Fruit fly (Drosophila melanogaster) whole organism, embryonic: Measurements from ENCODE around the gene Idi.

Experiments
- Aef1 ChIP-seq: fragments of 200-800 bp; sonication (Bioruptor generic); IDR thresholded peaks from 3 replicates; pipeline ENCODE4 v1.3.6; 2022; ENCODE audit warnings: missing biosample characterization, missing genetic modification characterization
- CG1024 ChIP-seq: fragments of 200-800 bp; sonication (Bioruptor generic); IDR thresholded peaks from 2 replicates; pipeline ENCODE4 v1.3.6; 2022; ENCODE audit warnings: missing biosample characterization, missing genetic modification characterization
- CG10431 ChIP-seq: fragments of 200-800 bp; sonication (Bioruptor generic); optimal IDR thresholded peaks from 3 replicates; lab custom pipeline; 2018; ENCODE audit warnings: missing biosample characterization, mild to moderate bottlenecking, missing genetic modification characterization
- CG10565 ChIP-seq: fragments of 200-800 bp; sonication (Bioruptor generic); optimal IDR thresholded peaks from 3 replicates; lab custom pipeline; 2016; ENCODE audit warnings: missing biosample characterization, mild to moderate bottlenecking, missing genetic modification characterization
- CG11560 ChIP-seq: fragments of 200-800 bp; sonication (Bioruptor generic); IDR thresholded peaks from 3 replicates; pipeline ENCODE4 v1.3.6; 2022; ENCODE audit warnings: missing biosample characterization, missing genetic modification characterization
- CG15514 ChIP-seq: fragments of 200-800 bp; sonication (Bioruptor generic); optimal IDR thresholded peaks from 3 replicates; lab custom pipeline; 2017; ENCODE audit warnings: missing biosample characterization, missing genetic modification characterization, mild to moderate bottlenecking, moderate library complexity, missing genetic modification reagents
- CG15601 ChIP-seq: fragments of 200-800 bp; sonication (Bioruptor generic); optimal IDR thresholded peaks from 3 replicates; lab custom pipeline; 2019; ENCODE audit warnings: missing biosample characterization, mild to moderate bottlenecking, missing genetic modification characterization, moderate library complexity
- CG16779 ChIP-seq: fragments of 200-800 bp; sonication (Bioruptor generic); IDR thresholded peaks from 2 replicates; pipeline ENCODE4 v1.3.6; 2022; ENCODE audit warnings: missing biosample characterization, missing genetic modification characterization
- CG17568 ChIP-seq: fragments of 200-800 bp; sonication (Bioruptor generic); optimal IDR thresholded peaks from 2 replicates; lab custom pipeline; 2018; ENCODE audit warnings: missing biosample characterization, mild to moderate bottlenecking, missing genetic modification characterization, moderate library complexity
- CG17802 ChIP-seq: fragments of 200-800 bp; sonication (Bioruptor generic); optimal IDR thresholded peaks from 2 replicates; lab custom pipeline; 2018; ENCODE audit warnings: missing biosample characterization, mild to moderate bottlenecking, missing genetic modification characterization, moderate library complexity
- CG2129 ChIP-seq: fragments of 200-800 bp; sonication (Bioruptor generic); IDR thresholded peaks from 2 replicates; pipeline ENCODE4 v1.3.6; 2022; ENCODE audit warnings: missing biosample characterization, missing genetic modification characterization; ENCODE audit not compliant: partially characterized antibody
- CG30020 ChIP-seq: fragments of 200-800 bp; optimal IDR thresholded peaks from 2 replicates; lab custom pipeline; 2019; ENCODE audit warnings: missing biosample characterization, mild to moderate bottlenecking, missing genetic modification characterization, moderate library complexity
- CG31441 ChIP-seq: fragments of 200-800 bp; sonication (Bioruptor generic); IDR thresholded peaks from 2 replicates; pipeline ENCODE4 v1.3.6; 2022; ENCODE audit warnings: missing biosample characterization, missing genetic modification characterization
- CG3726 ChIP-seq: fragments of 200-800 bp; sonication (Bioruptor generic); IDR thresholded peaks from 3 replicates; pipeline ENCODE4, ENCODE4 v1.3.6; 2022; ENCODE audit warnings: missing biosample characterization, missing genetic modification characterization
- CG4360 ChIP-seq: fragments of 200-800 bp; sonication (Bioruptor generic); IDR thresholded peaks from 2 replicates; pipeline ENCODE4 v1.3.6; 2022; ENCODE audit warnings: missing biosample characterization, missing genetic modification characterization
- CG6175 ChIP-seq: fragments of 200-800 bp; sonication (Bioruptor generic); IDR thresholded peaks from 3 replicates; pipeline ENCODE4 v1.3.6; 2022; ENCODE audit warnings: missing biosample characterization, missing genetic modification characterization
- CG7372 ChIP-seq: fragments of 200-800 bp; sonication (Bioruptor generic); IDR thresholded peaks from 2 replicates; pipeline ENCODE4 v1.3.6; 2022; ENCODE audit warnings: missing biosample characterization, missing genetic modification characterization
- CG8765 ChIP-seq: fragments of 200-800 bp; sonication (Bioruptor generic); IDR thresholded peaks from 2 replicates; pipeline ENCODE4 v1.3.6; 2022; ENCODE audit warnings: missing biosample characterization, missing genetic modification characterization
- CG9609 ChIP-seq: fragments of 200-800 bp; sonication (Bioruptor generic); optimal IDR thresholded peaks from 3 replicates; lab custom pipeline; 2016; ENCODE audit warnings: missing biosample characterization, missing genetic modification characterization
- CrebB ChIP-seq: fragments of 200-800 bp; sonication (Bioruptor generic); optimal IDR thresholded peaks from 3 replicates; lab custom pipeline; 2018; ENCODE audit warnings: missing biosample characterization, mild to moderate bottlenecking, missing genetic modification characterization
- Deaf1 ChIP-seq: fragments of 200-800 bp; optimal IDR thresholded peaks from 3 replicates; lab custom pipeline; 2019; ENCODE audit warnings: missing biosample characterization, mild to moderate bottlenecking, missing genetic modification characterization, moderate library complexity
- Dip2 ChIP-seq: fragments of 200-800 bp; sonication (Bioruptor generic); IDR thresholded peaks from 2 replicates; pipeline ENCODE4 v1.3.6; 2022; ENCODE audit warnings: missing biosample characterization, missing genetic modification characterization
- Eip74EF ChIP-seq, 2 experiments: fragments of 200-800 bp in 1 of 2; fragments of >200 bp in 1 of 2; sonication (Bioruptor generic) in 1 of 2; optimal IDR thresholded peaks; 2 replicates each; lab custom pipeline; 2017 to 2019; ENCODE audit warnings: missing biosample characterization in 2 of 2, missing genetic modification characterization in 2 of 2, mild to moderate bottlenecking in 1 of 2, moderate library complexity in 1 of 2
- Hmx ChIP-seq: fragments of 200-800 bp; sonication (Bioruptor generic); optimal IDR thresholded peaks from 2 replicates; lab custom pipeline; 2016; ENCODE audit warnings: missing biosample characterization, missing genetic modification characterization
- Mes4 ChIP-seq: fragments of 200-800 bp; sonication (Bioruptor generic); optimal IDR thresholded peaks from 2 replicates; lab custom pipeline; 2016; ENCODE audit warnings: missing biosample characterization, missing genetic modification characterization
- Myb ChIP-seq: fragments of 200-800 bp; sonication (Bioruptor generic); optimal IDR thresholded peaks from 2 replicates; lab custom pipeline; 2016; ENCODE audit warnings: missing biosample characterization, missing genetic modification characterization
- Optix ChIP-seq: fragments of 200-800 bp; sonication (Bioruptor generic); IDR thresholded peaks from 3 replicates; pipeline ENCODE4 v1.3.6; 2022; ENCODE audit warnings: missing biosample characterization, missing genetic modification characterization
- Scr ChIP-seq: fragments of 200-800 bp; sonication (Bioruptor generic); IDR thresholded peaks from 2 replicates; pipeline ENCODE4 v1.3.6; 2022; ENCODE audit warnings: missing biosample characterization, missing genetic modification characterization; ENCODE audit not compliant: partially characterized antibody
- Six4 ChIP-seq: fragments of 200-800 bp; sonication (Bioruptor generic); optimal IDR thresholded peaks from 2 replicates; lab custom pipeline; 2016; ENCODE audit warnings: missing biosample characterization, missing genetic modification characterization
- Trl ChIP-seq, 3 experiments: fragments of >200 bp in 2 of 3; fragments of 200-800 bp in 1 of 3; sonication (Bioruptor generic) in 1 of 3; optimal IDR thresholded peaks; 2 replicates in 1 of 3; 3 replicates in 2 of 3; lab custom pipeline; 2016 to 2017; ENCODE audit warnings: missing biosample characterization in 1 of 3, missing genetic modification characterization in 1 of 3
- ash1 ChIP-seq: fragments of 200-800 bp; sonication (Bioruptor generic); optimal IDR thresholded peaks from 2 replicates; lab custom pipeline; 2018; ENCODE audit warnings: missing biosample characterization, mild to moderate bottlenecking, missing genetic modification characterization
- cg ChIP-seq: fragments of 200-800 bp; sonication (Bioruptor generic); optimal IDR thresholded peaks from 3 replicates; lab custom pipeline; 2019; ENCODE audit warnings: missing biosample characterization, mild to moderate bottlenecking, missing genetic modification characterization, moderate library complexity
- chinmo ChIP-seq: fragments of 200-800 bp; sonication (Bioruptor generic); IDR thresholded peaks from 4 replicates; pipeline ENCODE4 v1.3.6; 2022; ENCODE audit warnings: missing biosample characterization, missing genetic modification characterization; ENCODE audit not compliant: partially characterized antibody
- corto ChIP-seq: fragments of 200-800 bp; sonication (Bioruptor generic); optimal IDR thresholded peaks from 2 replicates; lab custom pipeline; 2016; ENCODE audit warnings: missing biosample characterization, mild to moderate bottlenecking, missing genetic modification characterization, moderate library complexity
- da ChIP-seq: fragments of 200-800 bp; sonication (Bioruptor generic); optimal IDR thresholded peaks from 2 replicates; lab custom pipeline; 2016; ENCODE audit warnings: missing biosample characterization, missing genetic modification characterization
- fd64A ChIP-seq: fragments of 200-800 bp; sonication (Bioruptor generic); optimal IDR thresholded peaks from 3 replicates; lab custom pipeline; 2018; ENCODE audit warnings: missing biosample characterization, mild to moderate bottlenecking, missing genetic modification characterization
- ftz-f1 ChIP-seq: fragments of 200-800 bp; sonication (Bioruptor generic); optimal IDR thresholded peaks from 2 replicates; lab custom pipeline; 2016; ENCODE audit warnings: missing biosample characterization, missing genetic modification characterization
- gem ChIP-seq: fragments of 200-800 bp; sonication (Bioruptor generic); optimal IDR thresholded peaks from 2 replicates; lab custom pipeline; 2019; ENCODE audit warnings: missing biosample characterization, mild to moderate bottlenecking, missing genetic modification characterization, moderate library complexity
- gfzf ChIP-seq: fragments of 200-800 bp; sonication (Bioruptor generic); optimal IDR thresholded peaks from 2 replicates; lab custom pipeline; 2016; ENCODE audit warnings: missing biosample characterization, mild to moderate bottlenecking, missing genetic modification characterization, moderate library complexity
- grn ChIP-seq: fragments of 200-800 bp; sonication (Bioruptor generic); optimal IDR thresholded peaks from 3 replicates; lab custom pipeline; 2017; ENCODE audit warnings: missing biosample characterization, missing genetic modification characterization
- jigr1 ChIP-seq: fragments of 200-800 bp; sonication (Bioruptor generic); IDR thresholded peaks from 3 replicates; pipeline ENCODE4 v1.3.6; 2022; ENCODE audit warnings: missing biosample characterization, missing genetic modification characterization
- kay ChIP-seq: fragments of 200-800 bp; sonication (Bioruptor generic); optimal IDR thresholded peaks from 2 replicates; lab custom pipeline; 2016; ENCODE audit warnings: missing biosample characterization, missing genetic modification characterization
- lola ChIP-seq, 3 experiments: fragments of >200 bp in 2 of 3; fragments of 200-800 bp in 1 of 3; sonication (Bioruptor generic) in 1 of 3; optimal IDR thresholded peaks; 2 replicates each; lab custom pipeline; 2017 to 2019; ENCODE audit warnings: missing biosample characterization in 3 of 3, missing genetic modification characterization in 3 of 3, mild to moderate bottlenecking in 1 of 3, moderate library complexity in 1 of 3
- mirr ChIP-seq: fragments of 200-800 bp; sonication (Bioruptor generic); optimal IDR thresholded peaks from 3 replicates; lab custom pipeline; 2018; ENCODE audit warnings: missing biosample characterization, mild to moderate bottlenecking, missing genetic modification characterization
- pros ChIP-seq: fragments of 200-800 bp; sonication (Bioruptor generic); optimal IDR thresholded peaks from 3 replicates; lab custom pipeline; 2019; ENCODE audit warnings: missing biosample characterization, mild to moderate bottlenecking, missing genetic modification characterization, moderate library complexity
- pzg ChIP-seq: fragments of 200-800 bp; sonication (Bioruptor generic); optimal IDR thresholded peaks from 3 replicates; lab custom pipeline; 2018; ENCODE audit warnings: missing biosample characterization, mild to moderate bottlenecking, missing genetic modification characterization, moderate library complexity
- sd ChIP-seq: fragments of 200-800 bp; sonication (Bioruptor generic); optimal IDR thresholded peaks from 3 replicates; lab custom pipeline; 2018; ENCODE audit warnings: missing biosample characterization, mild to moderate bottlenecking, missing genetic modification characterization, moderate library complexity
- sisA ChIP-seq: fragments of 200-800 bp; sonication (Bioruptor generic); IDR thresholded peaks from 2 replicates; pipeline ENCODE4 v1.3.6; 2022; ENCODE audit warnings: missing biosample characterization, missing genetic modification characterization
- toy ChIP-seq: fragments of 200-800 bp; sonication (Bioruptor generic); IDR thresholded peaks from 2 replicates; pipeline ENCODE4 v1.3.6; 2022; ENCODE audit warnings: missing biosample characterization, missing genetic modification characterization
- zfh1 ChIP-seq: fragments of 200-800 bp; sonication (Bioruptor generic); IDR thresholded peaks from 3 replicates; pipeline ENCODE4 v1.3.6; 2022; ENCODE audit warnings: missing biosample characterization, missing genetic modification characterization

Gene Idi

dm6 chr3R:21267972-21268512, 1.9 kb upstream of the Idi start (continued):
- TF ChIP-seq CG10431 (GFP tag; lab: Kevin White, UChicago) (no peak), CG10565 (GFP tag; lab: Kevin White, UChicago) (no peak), Dip2 (no peak), CG11560 (tag; lab: Robert Waterston, UW) (no peak), CG9609 (GFP tag; lab: Kevin White, UChicago) (no peak), Hmx (GFP tag; lab: Kevin White, UChicago) (no peak), Deaf1 (tag; lab: Kevin White, UChicago) (no peak), lola (GFP tag; optimal IDR thresholded peaks at IDR 0.05; lab: Kevin White, UChicago) (no peak), CG17802 (tag; lab: Kevin White, UChicago) (no peak), CG4360 (GFP tag; lab: Robert Waterston, UW) (no peak), CG2129 (GFP tag; lab: Robert Waterston, UW) (no peak), toy (no peak), mirr (GFP tag; lab: Kevin White, UChicago) (peak; percentile 78), sisA (GFP tag; lab: Robert Waterston, UW) (no peak), Mes4 (GFP tag; lab: Kevin White, UChicago) (no peak), Myb (no peak), CG1024 (GFP tag; lab: Robert Waterston, UW) (no peak), jigr1 (GFP tag; lab: Robert Waterston, UW) (no peak), ftz-f1 (GFP tag; lab: Kevin White, UChicago) (no peak), CG8765 (GFP tag; lab: Robert Waterston, UW) (no peak), Optix (GFP tag; lab: Robert Waterston, UW) (0 out of 3 replicates have a peak, but pooled peaks have one; percentile 29), kay (GFP tag; lab: Kevin White, UChicago) (peak; percentile 21), CG30020 (no peak), gfzf (GFP tag; lab: Kevin White, UChicago) (no peak), Aef1 (GFP tag; lab: Robert Waterston, UW) (no peak), chinmo (GFP tag; lab: Robert Waterston, UW) (no peak), sd (no peak), CG16779 (GFP tag; lab: Robert Waterston, UW) (no peak), CG3726 (GFP tag; lab: Robert Waterston, UW) (no peak), CrebB (tag; lab: Kevin White, UChicago) (no peak), gem (tag; lab: Kevin White, UChicago) (peak; percentile 22), CG15601 (tag; lab: Kevin White, UChicago) (no peak), fd64A (GFP tag; lab: Kevin White, UChicago) (no peak), CG15514 (GFP tag; lab: Kevin White, UChicago) (no peak), CG7372 (GFP tag; lab: Robert Waterston, UW) (no peak), cg (GFP tag; lab: Kevin White, UChicago) (peak; percentile 9), da (no peak), pros (GFP tag; lab: Kevin White, UChicago) (peak; percentile 29), Scr (GFP tag; lab: Robert Waterston, UW) (no peak), corto (GFP tag; lab: Kevin White, UChicago) (no peak), Six4 (GFP tag; lab: Kevin White, UChicago) (no peak), zfh1 (GFP tag; lab: Robert Waterston, UW) (no peak), CG6175 (GFP tag; lab: Robert Waterston, UW) (no peak), Eip74EF (GFP tag; optimal IDR thresholded peaks at IDR 0.05; lab: Kevin White, UChicago) (no peak), CG31441 (GFP tag; lab: Robert Waterston, UW) (no peak), ash1 (no peak), Trl (optimal IDR thresholded peaks at IDR 0.05; lab: Kevin White, UChicago) (no peak), Trl (GFP tag; optimal IDR thresholded peaks at IDR 0.05; lab: Kevin White, UChicago) (no peak), pzg (GFP tag; lab: Kevin White, UChicago) (no peak), CG17568 (GFP tag; lab: Kevin White, UChicago) (no peak), grn (GFP tag; lab: Kevin White, UChicago) (peak; percentile 42)
